Worm (Caenorhabditis elegans) whole organism, L1 larva: ENCODE data around the gene clec-161.
A peak's percentile ranks its signal among the peaks of the same experiment; 100 is the strongest.

Experiments
- C04F5.9 ChIP-seq: sonication (generic microtip); optimal IDR thresholded peaks from 2 replicates; lab custom pipeline; 2016; ENCODE audit warnings: missing genetic modification characterization, missing compliant biosample characterization
- C16A3.4 ChIP-seq: fragments of 150-350 bp; optimal IDR thresholded peaks from 2 replicates; lab custom pipeline; 2014; ENCODE audit warnings: missing biosample characterization, missing genetic modification characterization
- Y116A8C.19 ChIP-seq: sonication (generic microtip); optimal IDR thresholded peaks from 2 replicates; lab custom pipeline; 2016; ENCODE audit warnings: missing compliant biosample characterization, missing genetic modification characterization, borderline replicate concordance
- aha-1 ChIP-seq: fragments of 150-350 bp; optimal IDR thresholded peaks from 2 replicates; lab custom pipeline; 2014; ENCODE audit warnings: missing biosample characterization, missing genetic modification characterization
- alr-1 ChIP-seq: fragments of 200-800 bp; sonication (Bioruptor generic); optimal IDR thresholded peaks from 2 replicates; lab custom pipeline; 2018; ENCODE audit warnings: borderline replicate concordance, mild to moderate bottlenecking, missing genetic modification characterization, missing compliant biosample characterization
- ama-1 ChIP-seq: fragments of 150-350 bp; optimal IDR thresholded peaks from 2 replicates; lab custom pipeline; 2014
- blmp-1 ChIP-seq: fragments of 150-350 bp; optimal IDR thresholded peaks from 2 replicates; lab custom pipeline; 2014; ENCODE audit warnings: missing biosample characterization, missing genetic modification characterization
- ceh-82 ChIP-seq, 3 experiments: fragments of 150-350 bp in 1 of 3; sonication (generic microtip) in 2 of 3; optimal IDR thresholded peaks; 2 replicates each; lab custom pipeline; 2014 to 2017; ENCODE audit warnings: missing biosample characterization in 3 of 3, missing genetic modification characterization in 3 of 3
- ceh-88 ChIP-seq: fragments of 200-800 bp; sonication (Bioruptor generic); IDR thresholded peaks from 2 replicates; pipeline ENCODE4 v1.3.6; 2022; ENCODE audit warnings: missing genetic modification characterization, missing compliant biosample characterization
- ceh-90 ChIP-seq: sonication (generic microtip); optimal IDR thresholded peaks from 2 replicates; lab custom pipeline; 2016; ENCODE audit warnings: missing genetic modification characterization, missing compliant biosample characterization
- ces-1 ChIP-seq: fragments of 150-350 bp; optimal IDR thresholded peaks from 2 replicates; lab custom pipeline; 2014; ENCODE audit warnings: missing biosample characterization, missing genetic modification reagents, missing genetic modification characterization
- efl-1 ChIP-seq, 4 experiments: fragments of 150-350 bp; optimal IDR thresholded peaks in 3 of 4; peaks in 1 of 4; 1 replicate in 1 of 4; 2 replicates in 3 of 4; lab custom pipeline; 2014; ENCODE audit warnings: missing biosample characterization in 2 of 4, missing genetic modification characterization in 2 of 4, missing genetic modification reagents in 2 of 4
- efl-3 ChIP-seq: fragments of 200-800 bp; sonication (Bioruptor generic); optimal IDR thresholded peaks from 2 replicates; lab custom pipeline; 2018; ENCODE audit warnings: mild to moderate bottlenecking, missing genetic modification characterization, missing compliant biosample characterization
- egl-27 ChIP-seq, 2 experiments: fragments of 150-350 bp in 1 of 2; sonication (generic microtip); optimal IDR thresholded peaks; 3 replicates each; lab custom pipeline; 2017 to 2018; ENCODE audit warnings: missing biosample characterization in 2 of 2, missing genetic modification characterization in 2 of 2, missing genetic modification reagents in 2 of 2
- ets-5 ChIP-seq: fragments of 200-800 bp; sonication (Bioruptor generic); IDR thresholded peaks from 2 replicates; pipeline ENCODE4 v1.3.6; 2022; ENCODE audit warnings: missing genetic modification characterization, missing compliant biosample characterization
- fkh-8 ChIP-seq: sonication (generic microtip); optimal IDR thresholded peaks from 2 replicates; lab custom pipeline; 2016; ENCODE audit warnings: mild to moderate bottlenecking, missing genetic modification characterization, missing compliant biosample characterization
- fos-1 ChIP-seq: fragments of 150-350 bp; optimal IDR thresholded peaks from 2 replicates; lab custom pipeline; 2014; ENCODE audit warnings: missing biosample characterization, missing genetic modification characterization
- hlh-4 ChIP-seq: sonication (generic microtip); optimal IDR thresholded peaks from 2 replicates; lab custom pipeline; 2016; ENCODE audit warnings: mild to moderate bottlenecking, missing genetic modification characterization, missing compliant biosample characterization
- isw-1 ChIP-seq: fragments of 200-800 bp; sonication (Bioruptor generic); IDR thresholded peaks from 2 replicates; pipeline ENCODE4 v1.3.6; 2022; ENCODE audit warnings: missing genetic modification characterization, missing compliant biosample characterization
- jun-1 ChIP-seq: fragments of 150-350 bp; optimal IDR thresholded peaks from 2 replicates; lab custom pipeline; 2014; ENCODE audit warnings: missing biosample characterization, missing genetic modification reagents, missing genetic modification characterization
- lin-13 ChIP-seq: fragments of 150-350 bp; optimal IDR thresholded peaks from 2 replicates; lab custom pipeline; 2014; ENCODE audit warnings: missing biosample characterization, missing genetic modification reagents, missing genetic modification characterization
- lin-14 ChIP-seq: fragments of 200-800 bp; sonication (Bioruptor generic); optimal IDR thresholded peaks from 2 replicates; lab custom pipeline; 2018; ENCODE audit warnings: mild to moderate bottlenecking, missing genetic modification characterization, moderate library complexity, missing compliant biosample characterization
- lin-15B ChIP-seq: fragments of 150-350 bp; sonication (generic microtip); optimal IDR thresholded peaks from 3 replicates; lab custom pipeline; 2014; ENCODE audit warnings: missing biosample characterization, missing genetic modification characterization
- lin-39 ChIP-seq: fragments of 150-350 bp; optimal IDR thresholded peaks from 2 replicates; lab custom pipeline; 2014; ENCODE audit warnings: missing biosample characterization, missing genetic modification reagents, missing genetic modification characterization
- lsy-2 ChIP-seq, 2 experiments: fragments of 150-350 bp; optimal IDR thresholded peaks; 2 replicates each; lab custom pipeline; 2014; ENCODE audit warnings: missing biosample characterization in 2 of 2, missing genetic modification characterization in 2 of 2
- mab-9 ChIP-seq: fragments of 200-800 bp; sonication (Bioruptor generic); IDR thresholded peaks from 2 replicates; pipeline ENCODE4 v1.3.6; 2022; ENCODE audit warnings: missing genetic modification reagents, missing genetic modification characterization, missing compliant biosample characterization
- mdl-1 ChIP-seq, 2 experiments: fragments of 150-350 bp; optimal IDR thresholded peaks; 2 replicates each; lab custom pipeline; 2014 to 2017; ENCODE audit warnings: missing biosample characterization in 2 of 2, missing genetic modification characterization in 2 of 2, inconsistent platforms in 1 of 2
- mef-2 ChIP-seq: fragments of 150-350 bp; optimal IDR thresholded peaks from 2 replicates; lab custom pipeline; 2014; ENCODE audit warnings: missing biosample characterization, missing genetic modification characterization
- mep-1 ChIP-seq: fragments of 150-350 bp; optimal IDR thresholded peaks from 2 replicates; lab custom pipeline; 2014; ENCODE audit warnings: missing biosample characterization, missing genetic modification characterization
- nhr-11 ChIP-seq: fragments of 150-350 bp; optimal IDR thresholded peaks from 2 replicates; lab custom pipeline; 2014; ENCODE audit warnings: missing biosample characterization, missing genetic modification characterization
- nhr-20 ChIP-seq: sonication (generic microtip); optimal IDR thresholded peaks from 2 replicates; lab custom pipeline; 2016; ENCODE audit warnings: mild to moderate bottlenecking, missing genetic modification characterization, missing compliant biosample characterization
- nhr-28 ChIP-seq: fragments of 150-350 bp; optimal IDR thresholded peaks from 2 replicates; lab custom pipeline; 2014; ENCODE audit warnings: missing biosample characterization, missing genetic modification characterization
- nhr-47 ChIP-seq: sonication (generic microtip); optimal IDR thresholded peaks from 2 replicates; lab custom pipeline; 2016; ENCODE audit warnings: mild to moderate bottlenecking, missing genetic modification characterization, moderate library complexity, missing compliant biosample characterization
- nhr-71 ChIP-seq: sonication (generic microtip); optimal IDR thresholded peaks from 2 replicates; lab custom pipeline; 2016; ENCODE audit warnings: mild to moderate bottlenecking, missing genetic modification characterization, moderate library complexity, missing compliant biosample characterization
- nhr-76 ChIP-seq: sonication (generic microtip); optimal IDR thresholded peaks from 2 replicates; lab custom pipeline; 2017; ENCODE audit warnings: missing biosample characterization, missing genetic modification characterization
- nhr-77 ChIP-seq: fragments of 150-350 bp; optimal IDR thresholded peaks from 2 replicates; lab custom pipeline; 2014; ENCODE audit warnings: missing biosample characterization, missing genetic modification characterization
- nhr-85 ChIP-seq: sonication (generic microtip); peaks from one replicate; lab custom pipeline; 2016; ENCODE audit warnings: missing genetic modification characterization, inconsistent platforms, missing compliant biosample characterization
- nhr-90 ChIP-seq: sonication (generic microtip); optimal IDR thresholded peaks from 2 replicates; lab custom pipeline; 2016; ENCODE audit warnings: mild to moderate bottlenecking, missing genetic modification characterization, missing compliant biosample characterization; ENCODE audit not compliant: poor library complexity
- pag-3 ChIP-seq: sonication (generic microtip); optimal IDR thresholded peaks from 2 replicates; lab custom pipeline; 2017; ENCODE audit warnings: missing genetic modification characterization, mild to moderate bottlenecking, missing compliant biosample characterization, antibody characterized with exemption, borderline replicate concordance; ENCODE audit not compliant: insufficient read depth
- pax-3 ChIP-seq: fragments of 200-800 bp; sonication (Bioruptor generic); optimal IDR thresholded peaks from 2 replicates; lab custom pipeline; 2018; ENCODE audit warnings: mild to moderate bottlenecking, missing genetic modification characterization, moderate library complexity, missing compliant biosample characterization
- rnt-1 ChIP-seq: sonication (generic microtip); optimal IDR thresholded peaks from 2 replicates; lab custom pipeline; 2016; ENCODE audit warnings: mild to moderate bottlenecking, missing genetic modification characterization, moderate library complexity, missing compliant biosample characterization
- skn-1 ChIP-seq: fragments of 150-350 bp; optimal IDR thresholded peaks from 2 replicates; lab custom pipeline; 2014; ENCODE audit warnings: missing biosample characterization, missing genetic modification characterization
- snpc-4 ChIP-seq: fragments of 150-350 bp; optimal IDR thresholded peaks from 2 replicates; lab custom pipeline; 2014; ENCODE audit warnings: missing biosample characterization, missing genetic modification characterization
- sptf-1 ChIP-seq: fragments of 150-350 bp; optimal IDR thresholded peaks from 2 replicates; lab custom pipeline; 2014; ENCODE audit warnings: missing biosample characterization, missing genetic modification characterization
- swsn-7 ChIP-seq: sonication (generic microtip); optimal IDR thresholded peaks from 2 replicates; lab custom pipeline; 2016; ENCODE audit warnings: missing genetic modification characterization, missing compliant biosample characterization
- ztf-4 ChIP-seq: fragments of 150-350 bp; optimal IDR thresholded peaks from 2 replicates; lab custom pipeline; 2014; ENCODE audit warnings: missing biosample characterization, missing genetic modification characterization

Gene clec-161

ce11 chrIII:9631117-9631655, 22.6 kb upstream of the clec-161 start, which contains the start of gene ubc-7 (continued):
- TF ChIP-seq C04F5.9 (tag; lab: Kevin White, UChicago) (peak; percentile 64), ceh-88 (peak; percentile 57), C16A3.4 (tag; lab: Kevin White, UChicago) (peak; percentile 85), sptf-1 (tag; lab: Kevin White, UChicago) (no peak), lin-15B (tag; lab: Kevin White, UChicago) (peak; percentile 74), ets-5 (GFP tag; lab: Robert Waterston, UW) (no peak), lin-39 (peak; percentile 76), nhr-28 (tag; lab: Kevin White, UChicago) (no peak), lin-13 (GFP tag; lab: Kevin White, UChicago) (peak; percentile 73), pag-3 (tag; lab: Kevin White, UChicago) (no peak), ama-1 (lab: Kevin White, UChicago) (peak; percentile 38), skn-1 (tag; lab: Kevin White, UChicago) (peak; percentile 93), hlh-4 (tag; lab: Kevin White, UChicago) (no peak), ceh-90 (tag; lab: Kevin White, UChicago) (peak; percentile 17), lin-14 (GFP tag; lab: Kevin White, UChicago) (peak; percentile 76), nhr-71 (tag; lab: Kevin White, UChicago) (peak; percentile 88), mdl-1 (tag; optimal IDR thresholded peaks at IDR 0.05; lab: Kevin White, UChicago) (peak in 1 of 2 experiments; percentile 93), mab-9 (no peak), fos-1 (tag; lab: Kevin White, UChicago) (peak; percentile 63), egl-27 (tag; optimal IDR thresholded peaks at IDR 0.05; lab: Kevin White, UChicago) (no peak), nhr-11 (tag; lab: Kevin White, UChicago) (peak; percentile 38), mep-1 (peak; percentile 88), aha-1 (peak; percentile 28), snpc-4 (tag; lab: Kevin White, UChicago) (peak; percentile 55), nhr-85 (tag; lab: Kevin White, UChicago) (peak; percentile 86), efl-3 (no peak), lsy-2 (tag; optimal IDR thresholded peaks at IDR 0.05; lab: Kevin White, UChicago) (peak; percentile 91 to 94), jun-1 (tag; lab: Kevin White, UChicago) (peak; percentile 72), nhr-77 (tag; lab: Kevin White, UChicago) (peak; percentile 79), nhr-20 (tag; lab: Kevin White, UChicago) (peak; percentile 87), rnt-1 (tag; lab: Kevin White, UChicago) (peak; percentile 81), fkh-8 (tag; lab: Kevin White, UChicago) (peak; percentile 78), nhr-47 (peak; percentile 89), mef-2 (tag; lab: Kevin White, UChicago) (no peak), pax-3 (no peak), nhr-90 (peak; percentile 81), ceh-82 (tag; optimal IDR thresholded peaks at IDR 0.05; lab: Kevin White, UChicago) (peak; percentile 53 to 89 (median 79)), efl-1 (optimal IDR thresholded peaks at IDR 0.05; lab: Kevin White, UChicago) (peak; percentile 91 to 99), efl-1 (GFP tag; optimal IDR thresholded peaks at IDR 0.05 in 1 of 2; lab: Kevin White, UChicago) (peak; percentile 100), ces-1 (GFP tag; lab: Kevin White, UChicago) (no peak), blmp-1 (tag; lab: Kevin White, UChicago) (peak; percentile 99), Y116A8C.19 (tag; lab: Kevin White, UChicago) (no peak), isw-1 (GFP tag; lab: Robert Waterston, UW) (peak; percentile 82), alr-1 (tag; lab: Kevin White, UChicago) (no peak), nhr-76 (tag; lab: Kevin White, UChicago) (no peak), swsn-7 (tag; lab: Kevin White, UChicago) (peak; percentile 75), ztf-4 (peak; percentile 56)
